Fruit fly (Drosophila melanogaster) whole organism, adult: ENCODE measurements around the gene CG11980.

Source experiments
- CG11617 ChIP-seq: fragments of 200-800 bp; sonication (Bioruptor generic); optimal IDR thresholded peaks from 2 replicates; lab custom pipeline; 2017; ENCODE audit warnings: mild to moderate bottlenecking, missing biosample characterization, missing genetic modification reagents, missing genetic modification characterization
- CG12768 ChIP-seq: fragments of 200-800 bp; sonication (Bioruptor generic); optimal IDR thresholded peaks from 2 replicates; lab custom pipeline; 2017; ENCODE audit warnings: missing biosample characterization, missing genetic modification characterization, mild to moderate bottlenecking, moderate library complexity, missing genetic modification reagents
- CG14711 ChIP-seq: fragments of 200-800 bp; sonication (Bioruptor generic); optimal IDR thresholded peaks from 2 replicates; lab custom pipeline; 2018; ENCODE audit warnings: missing biosample characterization, mild to moderate bottlenecking, missing genetic modification characterization, moderate library complexity
- CG1620 ChIP-seq: fragments of 200-800 bp; sonication (Bioruptor generic); optimal IDR thresholded peaks from 2 replicates; lab custom pipeline; 2016; ENCODE audit warnings: missing biosample characterization, missing genetic modification characterization
- CG33017 ChIP-seq: fragments of 200-800 bp; sonication (Bioruptor generic); optimal IDR thresholded peaks from 2 replicates; lab custom pipeline; 2018; ENCODE audit warnings: missing biosample characterization, mild to moderate bottlenecking, missing genetic modification characterization, moderate library complexity
- CG5204 ChIP-seq: fragments of 200-800 bp; sonication (Bioruptor generic); optimal IDR thresholded peaks from 2 replicates; lab custom pipeline; 2016; ENCODE audit warnings: missing biosample characterization, missing genetic modification characterization
- CG7045 ChIP-seq: fragments of 200-800 bp; sonication (Bioruptor generic); optimal IDR thresholded peaks from 2 replicates; lab custom pipeline; 2017; ENCODE audit warnings: missing biosample characterization, mild to moderate bottlenecking, missing genetic modification characterization
- CG7101 ChIP-seq: fragments of 200-800 bp; sonication (Bioruptor generic); optimal IDR thresholded peaks from 2 replicates; lab custom pipeline; 2018; ENCODE audit warnings: missing biosample characterization, mild to moderate bottlenecking, missing genetic modification characterization, moderate library complexity
- Clk ChIP-seq: fragments of 200-800 bp; sonication (Bioruptor generic); optimal IDR thresholded peaks from 2 replicates; lab custom pipeline; 2017; ENCODE audit warnings: missing biosample characterization, missing genetic modification characterization
- Crg-1 ChIP-seq: fragments of 200-800 bp; sonication (Bioruptor generic); optimal IDR thresholded peaks from 2 replicates; lab custom pipeline; 2016; ENCODE audit warnings: missing biosample characterization, missing genetic modification characterization
- Hr96 ChIP-seq: fragments of 200-800 bp; sonication (Bioruptor generic); optimal IDR thresholded peaks from 2 replicates; lab custom pipeline; 2016; ENCODE audit warnings: missing biosample characterization, missing genetic modification characterization
- Mnt ChIP-seq: fragments of 200-800 bp; sonication (Bioruptor generic); optimal IDR thresholded peaks from 2 replicates; lab custom pipeline; 2016; ENCODE audit warnings: missing biosample characterization, mild to moderate bottlenecking, missing genetic modification characterization
- bab1 ChIP-seq: fragments of 200-800 bp; sonication (Bioruptor generic); optimal IDR thresholded peaks from 3 replicates; lab custom pipeline; 2019; ENCODE audit warnings: missing biosample characterization, mild to moderate bottlenecking, missing genetic modification characterization, moderate library complexity
- cic ChIP-seq: fragments of 200-800 bp; sonication (Bioruptor generic); optimal IDR thresholded peaks from 2 replicates; lab custom pipeline; 2017; ENCODE audit warnings: missing biosample characterization, mild to moderate bottlenecking, missing genetic modification characterization, moderate library complexity
- cnc ChIP-seq, 2 experiments: fragments of >200 bp; optimal IDR thresholded peaks; 2 replicates each; lab custom pipeline; 2017
- kay ChIP-seq: fragments of 200-800 bp; sonication (Bioruptor generic); peaks from one replicate; lab custom pipeline; 2016; ENCODE audit warnings: missing biosample characterization, missing genetic modification characterization, borderline replicate concordance
- ovo ChIP-seq: fragments of 200-800 bp; sonication (Bioruptor generic); optimal IDR thresholded peaks from 2 replicates; lab custom pipeline; 2016; ENCODE audit warnings: missing biosample characterization, missing genetic modification characterization
- pad ChIP-seq: fragments of 200-800 bp; sonication (Bioruptor generic); optimal IDR thresholded peaks from 3 replicates; lab custom pipeline; 2017; ENCODE audit warnings: missing biosample characterization, missing genetic modification characterization, mild to moderate bottlenecking, moderate library complexity, missing genetic modification reagents
- tj ChIP-seq: fragments of 200-800 bp; sonication (Bioruptor generic); optimal IDR thresholded peaks from 3 replicates; lab custom pipeline; 2017; ENCODE audit warnings: missing biosample characterization, mild to moderate bottlenecking, missing genetic modification characterization, moderate library complexity
- toe ChIP-seq: fragments of 200-800 bp; sonication (Bioruptor generic); optimal IDR thresholded peaks from 2 replicates; lab custom pipeline; 2016; ENCODE audit warnings: missing biosample characterization, missing genetic modification characterization

Gene CG11980

dm6 chr3R:9043610-9044009, 39.8 kb downstream of the CG11980 start:
- no peak for TF ChIP-seq CG7101 (tag; lab: Kevin White, UChicago)
- peak; percentile 70 for TF ChIP-seq cic (GFP tag; lab: Kevin White, UChicago)
- peak; percentile 97 for TF ChIP-seq kay (GFP tag; lab: Kevin White, UChicago)
- peak; percentile 31 for TF ChIP-seq Mnt

DNA sequence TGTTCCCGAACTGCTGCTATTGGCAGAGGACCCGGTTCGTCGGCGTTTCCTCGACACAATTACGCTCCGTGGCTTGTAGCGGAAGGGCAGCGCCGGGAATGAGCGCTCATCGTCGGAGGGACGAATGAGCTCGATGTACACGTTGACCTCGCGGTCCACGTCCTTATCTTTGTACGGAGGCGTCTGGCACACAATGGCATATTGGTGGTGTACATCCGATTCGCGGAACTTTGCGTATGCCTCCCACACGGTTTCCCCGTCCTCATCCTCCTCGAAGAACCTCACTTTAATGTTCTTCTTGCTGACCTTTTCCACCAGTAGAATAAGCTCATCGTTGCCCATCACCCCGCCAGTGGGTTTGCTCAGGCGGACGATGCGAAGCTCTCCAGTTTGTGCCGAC, 41.9 kb downstream of the CG11980 start:
- no peak for TF ChIP-seq Mnt
- no peak for TF ChIP-seq CG11617 (GFP tag; lab: Kevin White, UChicago)
- no peak for TF ChIP-seq ovo
- TF ChIP-seq cic (GFP tag; lab: Kevin White, UChicago), result no peak
- TF ChIP-seq CG5204 (GFP tag; lab: Kevin White, UChicago), result no peak
- no peak for TF ChIP-seq pad (GFP tag; lab: Kevin White, UChicago)
- TF ChIP-seq Hr96 (GFP tag; lab: Kevin White, UChicago), result no peak
- no peak for TF ChIP-seq Crg-1 (GFP tag; lab: Kevin White, UChicago)
- TF ChIP-seq CG7101 (tag; lab: Kevin White, UChicago), result no peak
- TF ChIP-seq bab1 (GFP tag; lab: Kevin White, UChicago), result no peak
- no peak for TF ChIP-seq CG14711
- no peak for TF ChIP-seq toe (GFP tag; lab: Kevin White, UChicago)
- TF ChIP-seq tj, result no peak
- no peak for TF ChIP-seq cnc (optimal IDR thresholded peaks at IDR 0.05; lab: Kevin White, UChicago)
- no peak for TF ChIP-seq Clk (GFP tag; lab: Kevin White, UChicago)

- TF ChIP-seq pad (GFP tag; lab: Kevin White, UChicago) (no peak), bab1 (GFP tag; lab: Kevin White, UChicago) (peak; percentile 1), CG1620 (no peak), Crg-1 (GFP tag; lab: Kevin White, UChicago) (no peak), Clk (GFP tag; lab: Kevin White, UChicago) (no peak)
Measured at dm6 chr3R:9046954-9047353, 43.1 kb downstream of the CG11980 start.

DNA sequence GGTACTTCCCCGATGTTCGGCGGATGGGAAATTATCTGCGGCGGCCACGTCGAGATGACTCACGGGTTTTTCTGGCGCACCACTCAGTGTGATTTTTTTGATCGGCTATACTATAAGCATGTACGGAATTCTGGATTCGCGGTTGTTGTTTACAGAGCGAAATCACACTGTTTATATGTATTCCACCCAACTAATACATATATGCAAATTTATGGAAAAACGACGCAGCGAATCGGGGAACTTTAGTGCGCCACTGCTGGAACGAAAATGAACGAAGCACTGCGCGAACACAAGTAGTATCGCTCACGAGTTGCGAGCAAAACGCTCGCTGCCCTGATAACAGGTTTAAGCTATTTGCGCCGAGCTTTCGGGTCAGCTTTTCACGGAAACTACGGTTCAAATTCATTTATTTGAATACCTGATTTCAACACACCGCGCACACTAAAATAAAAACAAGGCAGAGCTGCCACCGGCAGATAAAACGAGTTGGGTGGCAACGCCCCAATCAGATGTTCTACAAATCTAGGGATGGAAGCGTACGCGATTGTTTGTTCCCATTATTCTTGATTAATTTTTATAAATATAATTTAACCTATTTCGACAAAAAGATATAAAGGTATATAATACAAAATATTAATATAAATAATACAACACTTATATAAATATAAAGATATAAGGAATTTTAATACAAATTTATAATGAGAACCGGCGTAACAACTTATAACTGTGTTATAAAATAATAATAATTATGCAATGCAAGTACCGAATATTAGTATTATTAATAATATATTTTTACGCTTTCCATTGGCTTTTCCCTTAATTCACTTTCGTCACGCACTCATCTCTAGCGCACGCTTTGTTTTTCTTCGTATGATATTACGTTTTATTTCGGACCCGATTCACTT, 44.0 kb downstream of the CG11980 start, which contains the start of gene Rel:
Gene Rel, minus strand, starts transcription at position 417 of the 905 bp plus-strand sequence.
- TF ChIP-seq tj (no peak), CG11617 (GFP tag; lab: Kevin White, UChicago) (peak; percentile 72), toe (GFP tag; lab: Kevin White, UChicago) (no peak), CG1620 (no peak), kay (GFP tag; lab: Kevin White, UChicago) (peak; percentile 99), CG7045 (peak; percentile 62), ovo (no peak), CG14711 (peak; percentile 74), pad (GFP tag; lab: Kevin White, UChicago) (peak; percentile 41), CG12768 (GFP tag; lab: Kevin White, UChicago) (peak; percentile 63), bab1 (GFP tag; lab: Kevin White, UChicago) (peak; percentile 76), Hr96 (GFP tag; lab: Kevin White, UChicago) (no peak), CG7101 (tag; lab: Kevin White, UChicago) (peak; percentile 78), cic (GFP tag; lab: Kevin White, UChicago) (peak; percentile 97), Mnt (peak; percentile 92), Clk (GFP tag; lab: Kevin White, UChicago) (peak; percentile 8), CG33017 (peak; percentile 64), cnc (optimal IDR thresholded peaks at IDR 0.05; lab: Kevin White, UChicago) (peak in 1 of 2 experiments; percentile 13), Crg-1 (GFP tag; lab: Kevin White, UChicago) (peak; percentile 80), CG5204 (GFP tag; lab: Kevin White, UChicago) (no peak)

DNA sequence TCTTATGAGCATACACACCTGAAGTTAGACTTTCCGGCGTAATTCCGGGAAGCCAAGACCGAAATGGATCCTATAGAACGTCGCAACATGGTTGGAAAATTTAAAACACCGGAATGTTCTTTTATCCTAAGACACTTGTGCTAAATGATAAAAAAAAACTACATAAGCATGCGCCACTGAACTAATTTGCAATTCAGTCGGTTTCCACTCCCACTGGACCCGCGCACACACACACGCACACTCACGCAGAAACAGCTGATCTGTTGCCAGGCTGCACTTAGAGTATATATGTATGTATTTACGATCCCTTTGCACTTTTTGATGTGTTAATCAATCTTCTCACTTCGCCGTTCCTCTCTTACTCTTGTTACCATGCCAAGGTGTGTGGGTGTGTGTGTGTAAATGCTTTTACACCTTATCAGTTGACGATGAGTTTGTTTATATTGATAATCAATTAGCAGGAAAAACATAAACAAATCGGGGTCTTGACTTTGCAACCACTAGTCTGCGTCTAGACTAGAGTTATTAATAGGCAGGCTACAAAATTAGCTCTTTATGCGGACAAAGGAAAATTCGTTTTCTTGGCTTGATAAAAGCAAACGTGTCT, 44.8 kb downstream of the CG11980 start, which contains the start of gene Mst85C:
Gene Mst85C, plus strand, starts transcription at position 180 of the 607 bp plus-strand sequence.
- TF ChIP-seq cic (GFP tag; lab: Kevin White, UChicago) (peak; percentile 52), kay (GFP tag; lab: Kevin White, UChicago) (peak; percentile 79), CG12768 (GFP tag; lab: Kevin White, UChicago) (peak; percentile 28), Clk (GFP tag; lab: Kevin White, UChicago) (no peak), tj (peak; percentile 61)

DNA sequence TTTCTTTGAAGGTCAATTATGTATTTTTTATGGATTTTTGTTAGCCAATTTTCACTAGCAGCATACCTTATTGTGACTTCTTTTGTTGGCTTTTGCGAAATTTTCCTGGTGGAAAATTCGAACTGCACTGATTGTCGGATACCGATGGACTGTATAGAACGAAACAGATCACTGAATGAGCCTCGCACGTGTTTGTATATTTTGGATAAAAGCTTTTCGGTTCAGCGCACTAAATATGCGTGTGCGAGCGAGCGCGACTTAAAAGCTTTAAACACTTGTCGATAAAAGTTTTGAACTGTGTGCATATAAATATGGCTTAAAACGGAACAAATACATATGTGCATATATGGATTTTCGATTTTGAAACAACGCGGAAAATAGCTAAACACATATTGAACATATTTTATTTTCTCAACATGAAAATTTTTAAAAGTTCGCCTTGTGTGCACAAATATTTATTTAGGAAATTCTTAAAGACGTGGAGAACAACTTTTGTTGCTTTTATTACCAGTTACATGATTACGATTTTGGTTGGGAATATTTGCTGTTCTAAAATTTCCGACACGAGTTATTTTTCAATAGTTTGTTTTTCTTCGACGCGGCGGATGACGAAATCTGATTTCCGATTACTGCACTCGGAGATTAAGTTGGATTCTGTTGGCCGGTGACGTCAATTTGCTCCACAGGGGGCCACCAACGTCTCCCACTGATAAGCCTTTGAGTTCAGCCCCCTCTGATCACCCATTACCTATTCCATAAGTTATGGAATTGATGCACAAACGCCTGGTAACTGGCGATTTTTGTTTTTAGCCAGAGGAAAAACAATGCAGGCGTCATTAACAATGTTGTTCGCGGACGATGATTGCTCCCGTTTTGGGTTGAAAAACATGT, 45.5 kb downstream of the CG11980 start:
- TF ChIP-seq Mnt (peak; percentile 32), CG1620 (no peak), toe (GFP tag; lab: Kevin White, UChicago) (no peak)
